Worm (Caenorhabditis elegans) whole organism, L4 larva: ENCODE data around the gene npp-1.

ENCODE experiments used
- F37D6.2 ChIP-seq: sonication (generic microtip); optimal IDR thresholded peaks from 2 replicates; lab custom pipeline; 2016; ENCODE audit warnings: mild to moderate bottlenecking, missing genetic modification characterization, missing compliant biosample characterization
- R02D3.7 ChIP-seq: fragments of 150-350 bp; sonication (generic microtip); optimal IDR thresholded peaks from 3 replicates; lab custom pipeline; 2014; ENCODE audit warnings: missing biosample characterization, missing genetic modification characterization
- Y48G9A.11 ChIP-seq: fragments of 200-800 bp; sonication (Bioruptor generic); IDR thresholded peaks from 2 replicates; pipeline ENCODE4 v1.3.6; 2022; ENCODE audit warnings: missing genetic modification reagents, missing genetic modification characterization, missing compliant biosample characterization
- Y75B8A.6 ChIP-seq: fragments of 200-800 bp; sonication (Bioruptor generic); IDR thresholded peaks from 2 replicates; pipeline ENCODE4 v1.3.6; 2022; ENCODE audit warnings: missing genetic modification reagents, missing genetic modification characterization, missing compliant biosample characterization
- aha-1 ChIP-seq: fragments of 150-350 bp; peaks from one replicate; lab custom pipeline; 2014; ENCODE audit warnings: missing biosample characterization, missing genetic modification characterization
- ama-1 ChIP-seq: fragments of 150-350 bp; optimal IDR thresholded peaks from 2 replicates; lab custom pipeline; 2014; ENCODE audit warnings: inconsistent platforms, mixed read lengths
- attf-4 ChIP-seq: sonication (generic microtip); optimal IDR thresholded peaks from 3 replicates; lab custom pipeline; 2017; ENCODE audit warnings: missing biosample characterization, missing genetic modification characterization
- ceh-28 ChIP-seq: fragments of 150-350 bp; optimal IDR thresholded peaks from 2 replicates; lab custom pipeline; 2014; ENCODE audit warnings: missing biosample characterization, missing genetic modification reagents, missing genetic modification characterization
- ceh-44 ChIP-seq: fragments of 200-800 bp; sonication (Bioruptor generic); IDR thresholded peaks from 2 replicates; pipeline ENCODE4 v1.3.6; 2022; ENCODE audit warnings: missing genetic modification reagents, missing genetic modification characterization, missing compliant biosample characterization
- ceh-62 ChIP-seq: sonication (generic microtip); optimal IDR thresholded peaks from 2 replicates; lab custom pipeline; 2017; ENCODE audit warnings: missing biosample characterization, missing genetic modification characterization
- cey-2 ChIP-seq: sonication (generic microtip); optimal IDR thresholded peaks from 3 replicates; lab custom pipeline; 2017; ENCODE audit warnings: missing genetic modification characterization, mild to moderate bottlenecking, missing compliant biosample characterization, antibody characterized with exemption, borderline replicate concordance; ENCODE audit not compliant: insufficient read depth
- ctbp-1 ChIP-seq: fragments of 200-800 bp; sonication (Bioruptor generic); IDR thresholded peaks from 2 replicates; pipeline ENCODE4 v1.3.6; 2022; ENCODE audit warnings: missing genetic modification reagents, missing genetic modification characterization, missing compliant biosample characterization
- daf-12 ChIP-seq: fragments of 150-350 bp; optimal IDR thresholded peaks from 2 replicates; lab custom pipeline; 2014; ENCODE audit warnings: missing biosample characterization, missing genetic modification reagents, missing genetic modification characterization
- dmd-6 ChIP-seq: fragments of 200-800 bp; sonication (Bioruptor generic); IDR thresholded peaks from 2 replicates; pipeline ENCODE4 v1.3.6; 2022; ENCODE audit warnings: missing genetic modification reagents, missing genetic modification characterization, missing compliant biosample characterization
- dmd-9 ChIP-seq: fragments of 200-800 bp; sonication (Bioruptor generic); IDR thresholded peaks from 2 replicates; pipeline ENCODE4 v1.3.6; 2022; ENCODE audit warnings: missing genetic modification reagents, missing genetic modification characterization, missing compliant biosample characterization
- duxl-1 ChIP-seq: sonication (generic microtip); optimal IDR thresholded peaks from 2 replicates; lab custom pipeline; 2016; ENCODE audit warnings: mild to moderate bottlenecking, missing genetic modification characterization, moderate library complexity, missing compliant biosample characterization; ENCODE audit not compliant: poor library complexity
- dve-1 ChIP-seq: sonication (generic microtip); optimal IDR thresholded peaks from 2 replicates; lab custom pipeline; 2017; ENCODE audit warnings: antibody characterized with exemption, mild to moderate bottlenecking, missing genetic modification characterization, missing compliant biosample characterization; ENCODE audit not compliant: insufficient read depth
- egl-27 ChIP-seq: sonication (generic microtip); optimal IDR thresholded peaks from 3 replicates; lab custom pipeline; 2017; ENCODE audit warnings: missing biosample characterization, missing genetic modification reagents, missing genetic modification characterization
- fkh-10 ChIP-seq: fragments of 150-350 bp; optimal IDR thresholded peaks from 2 replicates; lab custom pipeline; 2014; ENCODE audit warnings: missing biosample characterization, missing genetic modification reagents, missing genetic modification characterization
- hlh-11 ChIP-seq: fragments of 200-800 bp; sonication (Bioruptor generic); optimal IDR thresholded peaks from 2 replicates; lab custom pipeline; 2018; ENCODE audit warnings: mild to moderate bottlenecking, missing genetic modification characterization, missing compliant biosample characterization
- jun-1 ChIP-seq: fragments of 150-350 bp; optimal IDR thresholded peaks from 2 replicates; lab custom pipeline; 2014; ENCODE audit warnings: missing biosample characterization, missing genetic modification reagents, missing genetic modification characterization
- lin-13 ChIP-seq: fragments of 150-350 bp; optimal IDR thresholded peaks from 2 replicates; lab custom pipeline; 2014; ENCODE audit warnings: missing biosample characterization, missing genetic modification reagents, missing genetic modification characterization
- lin-29 ChIP-seq: fragments of 200-800 bp; sonication (Bioruptor generic); IDR thresholded peaks from 2 replicates; pipeline ENCODE4 v1.3.6; 2022; ENCODE audit warnings: missing genetic modification reagents, missing genetic modification characterization, missing compliant biosample characterization
- lir-3 ChIP-seq: sonication (generic microtip); optimal IDR thresholded peaks from 2 replicates; lab custom pipeline; 2016; ENCODE audit warnings: mild to moderate bottlenecking, missing genetic modification characterization, missing compliant biosample characterization
- lsy-2 ChIP-seq, 2 experiments: fragments of 150-350 bp in 1 of 2; sonication (generic microtip) in 1 of 2; optimal IDR thresholded peaks; 2 replicates each; lab custom pipeline; 2014 to 2017; ENCODE audit warnings: missing biosample characterization in 2 of 2, missing genetic modification characterization in 2 of 2
- madf-5 ChIP-seq, 2 experiments: fragments of 200-800 bp; sonication (Bioruptor generic); IDR thresholded peaks; 2 replicates each; pipeline ENCODE4 v1.3.6; 2022; ENCODE audit warnings: missing compliant biosample characterization in 2 of 2, missing genetic modification characterization in 2 of 2
- mes-2 ChIP-seq: sonication (generic microtip); optimal IDR thresholded peaks from 2 replicates; lab custom pipeline; 2016; ENCODE audit warnings: missing genotype, mild to moderate bottlenecking, missing genetic modification characterization, missing compliant biosample characterization; ENCODE audit not compliant: poor library complexity, severe bottlenecking
- mxl-3 ChIP-seq: fragments of 200-800 bp; sonication (Bioruptor generic); optimal IDR thresholded peaks from 2 replicates; lab custom pipeline; 2018; ENCODE audit warnings: mild to moderate bottlenecking, missing genetic modification characterization, missing compliant biosample characterization
- nhr-102 ChIP-seq: sonication (generic microtip); optimal IDR thresholded peaks from 2 replicates; lab custom pipeline; 2016; ENCODE audit warnings: mild to moderate bottlenecking, missing genetic modification characterization, moderate library complexity, missing compliant biosample characterization
- nhr-28 ChIP-seq: fragments of 150-350 bp; optimal IDR thresholded peaks from 2 replicates; lab custom pipeline; 2014; ENCODE audit warnings: missing biosample characterization, missing genetic modification characterization
- nhr-6 ChIP-seq: fragments of 150-350 bp; optimal IDR thresholded peaks from 2 replicates; lab custom pipeline; 2014; ENCODE audit warnings: missing biosample characterization, missing genetic modification characterization
- pha-4 ChIP-seq, 2 experiments: fragments of 150-350 bp in 1 of 2; fragments of 200-800 bp in 1 of 2; sonication (Bioruptor generic) in 1 of 2; IDR thresholded peaks in 1 of 2; optimal IDR thresholded peaks in 1 of 2; 2 replicates each; pipeline versions ENCODE4 v1.3.6 to Lab custom; 2014 to 2022; ENCODE audit warnings: missing genetic modification characterization in 2 of 2, missing genetic modification reagents in 2 of 2, missing biosample characterization in 1 of 2, missing compliant biosample characterization in 1 of 2
- pqm-1 ChIP-seq: sonication (generic microtip); optimal IDR thresholded peaks from 2 replicates; lab custom pipeline; 2017; ENCODE audit warnings: missing biosample characterization, missing genetic modification characterization
- rbr-2 ChIP-seq: sonication (generic microtip); optimal IDR thresholded peaks from 2 replicates; lab custom pipeline; 2016; ENCODE audit warnings: missing genotype, missing genetic modification characterization, missing compliant biosample characterization
- set-16 ChIP-seq: fragments of 200-800 bp; sonication (Bioruptor generic); IDR thresholded peaks from 2 replicates; pipeline ENCODE4 v1.3.6; 2022; ENCODE audit warnings: missing genetic modification reagents, missing genetic modification characterization, missing compliant biosample characterization
- snpc-1.2 ChIP-seq: fragments of 200-800 bp; sonication (Bioruptor generic); IDR thresholded peaks from 2 replicates; pipeline ENCODE4 v1.3.6; 2022; ENCODE audit warnings: missing genetic modification reagents, missing genetic modification characterization, missing compliant biosample characterization
- ztf-11 ChIP-seq: fragments of 150-350 bp; optimal IDR thresholded peaks from 2 replicates; lab custom pipeline; 2014; ENCODE audit warnings: missing biosample characterization, missing genetic modification characterization

The npp-1 gene

DNA sequence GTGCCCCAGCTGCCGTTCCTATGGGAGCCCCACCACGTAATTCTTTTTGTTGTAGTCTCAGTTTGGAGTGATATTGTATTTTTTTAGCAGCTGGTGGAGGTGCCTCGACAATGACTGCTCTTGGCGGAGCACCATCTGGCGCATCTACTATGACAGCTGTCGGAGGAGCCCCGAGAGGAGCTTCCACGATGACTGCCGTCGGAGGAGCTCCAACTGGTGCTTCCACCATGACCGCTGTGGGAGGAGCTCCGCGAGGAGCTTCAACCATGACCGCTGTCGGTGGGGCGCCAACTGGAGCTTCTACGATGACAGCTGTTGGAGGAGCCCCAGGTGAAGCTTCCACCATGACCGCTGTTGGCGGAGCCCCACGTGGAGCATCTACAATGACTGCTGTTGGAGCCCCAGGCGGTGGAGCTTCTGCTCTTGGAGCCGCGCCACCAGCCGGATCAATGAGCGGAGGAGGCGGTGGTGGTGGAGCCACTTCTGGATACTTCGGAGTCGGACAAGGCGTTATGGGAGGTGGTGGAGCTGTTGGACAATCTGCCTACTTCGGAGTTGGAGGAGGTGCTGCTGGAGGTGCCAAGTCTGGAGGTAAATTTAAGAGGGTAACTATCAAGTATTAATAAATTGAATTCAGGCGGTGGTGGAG lies 5.3 kb upstream of the npp-1 start:
- TF ChIP-seq egl-27 (tag; lab: Kevin White, UChicago) (no peak), set-16 (GFP tag; lab: Robert Waterston, UW) (peak; percentile 93)

DNA sequence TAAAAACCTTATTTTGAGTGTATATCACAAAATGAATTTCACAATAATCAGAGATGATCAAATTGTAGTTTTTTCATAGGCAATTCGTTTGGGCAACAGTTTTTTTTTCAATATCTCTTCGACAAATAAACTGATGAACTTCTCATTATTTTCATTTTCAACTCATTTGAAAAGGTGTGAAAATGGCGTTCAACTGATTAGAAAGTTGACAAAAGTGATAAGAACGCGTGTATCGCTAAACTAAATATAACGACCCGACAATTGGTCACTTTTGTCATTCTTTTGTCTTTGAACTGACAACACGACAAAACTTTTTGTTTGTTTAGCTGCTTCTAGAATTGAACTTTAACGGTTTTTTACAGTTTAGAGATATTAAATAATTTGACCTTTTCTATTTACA lies 3.3 kb upstream of the npp-1 start:
- TF ChIP-seq mxl-3 (no peak), pha-4 (GFP tag; IDR thresholded peaks at IDR 0.05; lab: Robert Waterston, UW) (no peak), pha-4 (tag; optimal IDR thresholded peaks at IDR 0.05; lab: Kevin White, UChicago) (no peak), dve-1 (tag; lab: Kevin White, UChicago) (peak; percentile 13), pqm-1 (tag; lab: Kevin White, UChicago) (peak; percentile 47), ztf-11 (no peak), fkh-10 (GFP tag; lab: Kevin White, UChicago) (no peak), aha-1 (tag; lab: Kevin White, UChicago) (no peak), nhr-6 (tag; lab: Kevin White, UChicago) (no peak), jun-1 (no peak), ceh-44 (GFP tag; lab: Robert Waterston, UW) (no peak), cey-2 (tag; lab: Kevin White, UChicago) (no peak), dmd-6 (GFP tag; lab: Robert Waterston, UW) (peak; percentile 30; the same call in 1 of the 2 replicates)

DNA sequence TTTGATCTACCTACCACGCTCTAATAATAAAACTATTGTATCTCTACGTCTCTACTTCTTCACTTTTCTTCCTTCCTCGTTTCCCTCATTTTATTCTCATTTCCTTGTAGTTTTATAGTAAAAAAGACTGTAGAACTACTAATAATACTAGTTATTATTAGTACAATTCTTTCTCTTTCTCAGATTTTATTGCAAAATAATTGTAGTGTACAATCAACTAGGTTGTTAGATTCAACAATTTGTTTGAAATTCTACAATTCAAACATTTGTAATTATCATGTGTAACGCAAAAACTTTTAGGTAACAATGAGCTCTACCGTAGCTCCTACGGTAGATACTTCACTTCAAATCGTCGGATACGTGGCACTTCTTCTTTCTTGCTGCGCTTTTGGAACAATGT lies 2.6 kb upstream of the npp-1 start, which contains the start of gene K07F5.12:
Gene K07F5.12, plus strand, starts transcription at position 301 of the 400 bp plus-strand sequence.
- no peak for TF ChIP-seq hlh-11 (tag; lab: Kevin White, UChicago)
- TF ChIP-seq lsy-2 (tag; optimal IDR thresholded peaks at IDR 0.05; lab: Kevin White, UChicago) = no peak
- TF ChIP-seq nhr-28 (tag; lab: Kevin White, UChicago) = no peak
- TF ChIP-seq F37D6.2 = no peak
- TF ChIP-seq ceh-62 (tag; lab: Kevin White, UChicago) = no peak
- TF ChIP-seq nhr-102 (tag; lab: Kevin White, UChicago) = no peak
- TF ChIP-seq ama-1 (lab: Kevin White, UChicago) = no peak
- no peak for TF ChIP-seq lir-3 (tag; lab: Kevin White, UChicago)
- no peak for TF ChIP-seq aha-1 (tag; lab: Kevin White, UChicago)
- TF ChIP-seq R02D3.7 (tag; lab: Kevin White, UChicago) = no peak
- no peak for TF ChIP-seq daf-12 (tag; lab: Kevin White, UChicago)

DNA sequence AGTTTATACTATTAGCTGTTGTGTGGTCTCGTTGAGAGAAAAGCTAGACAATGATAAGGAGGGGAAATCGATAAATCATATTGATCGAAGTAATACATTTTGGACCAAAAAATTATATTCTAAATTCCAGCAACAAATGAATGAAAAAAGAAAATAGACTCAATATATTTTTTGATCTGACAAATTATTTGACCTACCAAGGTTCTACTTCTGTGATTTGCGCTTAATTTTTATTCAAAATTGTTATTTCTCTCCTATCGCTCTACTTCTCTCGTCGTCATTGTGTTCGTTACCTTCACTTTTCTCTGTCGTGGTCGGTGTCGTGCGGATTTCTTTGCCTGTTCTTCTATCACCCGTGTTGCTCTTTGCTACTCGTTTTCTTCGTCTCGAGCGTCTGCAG lies 682 bp downstream of the npp-1 start:
- no peak for TF ChIP-seq mes-2 (tag; lab: Kevin White, UChicago)
- TF ChIP-seq attf-4 (tag; lab: Kevin White, UChicago) = no peak
- no peak for TF ChIP-seq Y48G9A.11 (GFP tag; lab: Robert Waterston, UW)
- no peak for TF ChIP-seq madf-5 (GFP tag; IDR thresholded peaks at IDR 0.05; lab: Robert Waterston, UW)
- no peak for TF ChIP-seq lin-29 (GFP tag; lab: Robert Waterston, UW)
- TF ChIP-seq dmd-9 (GFP tag; lab: Robert Waterston, UW) = no peak
- no peak for TF ChIP-seq lin-13
- TF ChIP-seq rbr-2 (tag; lab: Kevin White, UChicago) = no peak
- no peak for TF ChIP-seq duxl-1 (tag; lab: Kevin White, UChicago)
- TF ChIP-seq snpc-1.2 (GFP tag; lab: Robert Waterston, UW) = no peak
- TF ChIP-seq ctbp-1 (GFP tag; lab: Robert Waterston, UW) = no peak
- TF ChIP-seq egl-27 (tag; lab: Kevin White, UChicago) = no peak
- TF ChIP-seq ceh-28 (tag; lab: Kevin White, UChicago) = no peak
- no peak for TF ChIP-seq F37D6.2
- no peak for TF ChIP-seq Y75B8A.6
